Worm (Caenorhabditis elegans) whole organism, L4/young adult: ENCODE data around the gene Y37H2A.18.

Experiments used
- W03F9.2 ChIP-seq: fragments of 150-350 bp; optimal IDR thresholded peaks from 2 replicates; lab custom pipeline; 2014; ENCODE audit warnings: missing biosample characterization, missing genetic modification characterization
- dao-5 ChIP-seq: sonication (generic microtip); optimal IDR thresholded peaks from 2 replicates; lab custom pipeline; 2016; ENCODE audit warnings: missing genotype, missing genetic modification characterization, moderate library complexity, missing compliant biosample characterization
- him-1 ChIP-seq: sonication (generic microtip); optimal IDR thresholded peaks from 2 replicates; lab custom pipeline; 2016; ENCODE audit warnings: missing genotype, missing genetic modification reagents, missing genetic modification characterization, missing compliant biosample characterization

The Y37H2A.18 gene

ce11 chrV:18142549-18142948 lies 9.5 kb upstream of the Y37H2A.18 start, which contains the start of gene Y37H2A.13:
TSS of gene Y37H2A.13 (plus strand) at chrV:18142849.
- TF ChIP-seq him-1 (tag; lab: Kevin White, UChicago) (no peak), W03F9.2 (no peak), dao-5 (tag; lab: Kevin White, UChicago) (no peak)

- no peak for TF ChIP-seq him-1 (tag; lab: Kevin White, UChicago)
Observed at ce11 chrV:18141161-18141560, 8.1 kb upstream of the Y37H2A.18 start, which contains the start of gene Y37H2A.11. TSS of gene Y37H2A.11 (plus strand) at chrV:18141461.

ce11 chrV:18138695-18139094 lies 5.6 kb upstream of the Y37H2A.18 start, which contains the start of gene Y37H2A.10:
TSS of gene Y37H2A.10 (plus strand) at chrV:18138995.
- TF ChIP-seq W03F9.2 (no peak), dao-5 (tag; lab: Kevin White, UChicago) (no peak), him-1 (tag; lab: Kevin White, UChicago) (no peak)

- TF ChIP-seq him-1 (tag; lab: Kevin White, UChicago), result no peak
Observed at ce11 chrV:18137679-18138078, 4.6 kb upstream of the Y37H2A.18 start.

- TF ChIP-seq him-1 (tag; lab: Kevin White, UChicago) (no peak), W03F9.2 (no peak), dao-5 (tag; lab: Kevin White, UChicago) (no peak)
Observed at ce11 chrV:18134378-18134777, 1.3 kb upstream of the Y37H2A.18 start, which contains the start of gene Y37H2A.7. TSS of gene Y37H2A.7 (minus strand) at chrV:18134478.

ce11 chrV:18131049-18131448 lies 2.0 kb downstream of the Y37H2A.18 start, which contains the start of gene Y37H2A.12:
TSS of gene Y37H2A.12 (minus strand) at chrV:18131129.
- TF ChIP-seq dao-5 (tag; lab: Kevin White, UChicago), result no peak
- no peak for TF ChIP-seq W03F9.2
- no peak for TF ChIP-seq him-1 (tag; lab: Kevin White, UChicago)

ce11 chrV:18128545-18128944 lies 4.5 kb downstream of the Y37H2A.18 start:
- TF ChIP-seq W03F9.2, result no peak
- no peak for TF ChIP-seq him-1 (tag; lab: Kevin White, UChicago)
- TF ChIP-seq dao-5 (tag; lab: Kevin White, UChicago), result no peak

- TF ChIP-seq dao-5 (tag; lab: Kevin White, UChicago) (no peak), W03F9.2 (no peak), him-1 (tag; lab: Kevin White, UChicago) (no peak)
Observed at ce11 chrV:18127192-18127591, 5.9 kb downstream of the Y37H2A.18 start, which contains the start of gene fbxa-211. TSS of gene fbxa-211 (plus strand) at chrV:18127519.

ce11 chrV:18125075-18125474 lies 8.0 kb downstream of the Y37H2A.18 start, which contains the start of gene fbxa-210:
TSS of gene fbxa-210 (plus strand) at chrV:18125375.
- no peak for TF ChIP-seq W03F9.2
- TF ChIP-seq him-1 (tag; lab: Kevin White, UChicago), result no peak
- no peak for TF ChIP-seq dao-5 (tag; lab: Kevin White, UChicago)

- TF ChIP-seq W03F9.2 (no peak), him-1 (tag; lab: Kevin White, UChicago) (no peak), dao-5 (tag; lab: Kevin White, UChicago) (no peak)
Observed at ce11 chrV:18123639-18124038, 9.4 kb downstream of the Y37H2A.18 start, which contains the start of gene fbxa-107. TSS of gene fbxa-107 (plus strand) at chrV:18123939.

- TF ChIP-seq W03F9.2 (no peak), dao-5 (tag; lab: Kevin White, UChicago) (no peak), him-1 (tag; lab: Kevin White, UChicago) (no peak)
Observed at ce11 chrV:18109449-18109848, 23.6 kb downstream of the Y37H2A.18 start.

- no peak for TF ChIP-seq W03F9.2
- TF ChIP-seq dao-5 (tag; lab: Kevin White, UChicago), result no peak
- TF ChIP-seq him-1 (tag; lab: Kevin White, UChicago), result no peak
Observed at ce11 chrV:18107969-18108368, 25.1 kb downstream of the Y37H2A.18 start, which contains the start of gene Y37H2A.1. TSS of gene Y37H2A.1 (plus strand) at chrV:18108269.

ce11 chrV:18106055-18106454 lies 27.0 kb downstream of the Y37H2A.18 start:
- no peak for TF ChIP-seq him-1 (tag; lab: Kevin White, UChicago)
- TF ChIP-seq W03F9.2, result no peak

ce11 chrV:18098387-18098786 lies 34.7 kb downstream of the Y37H2A.18 start, which contains the start of gene par-4:
TSS of gene par-4 (plus strand) at chrV:18098687.
- TF ChIP-seq W03F9.2 (no peak), dao-5 (tag; lab: Kevin White, UChicago) (no peak), him-1 (tag; lab: Kevin White, UChicago) (no peak)

ce11 chrV:18093941-18094340 lies 39.1 kb downstream of the Y37H2A.18 start:
- TF ChIP-seq dao-5 (tag; lab: Kevin White, UChicago) (no peak), W03F9.2 (no peak), him-1 (tag; lab: Kevin White, UChicago) (no peak)
